Worm (Caenorhabditis elegans) whole organism, L1 larva: ENCODE measurements around the gene clec-257.

Source experiments
- C04F5.9 ChIP-seq: sonication (generic microtip); optimal IDR thresholded peaks from 2 replicates; lab custom pipeline; 2016; ENCODE audit warnings: missing genetic modification characterization, missing compliant biosample characterization
- F16B12.6 ChIP-seq: fragments of 150-350 bp; optimal IDR thresholded peaks from 2 replicates; lab custom pipeline; 2014; ENCODE audit warnings: missing biosample characterization, missing genetic modification characterization
- Y116A8C.19 ChIP-seq: sonication (generic microtip); optimal IDR thresholded peaks from 2 replicates; lab custom pipeline; 2016; ENCODE audit warnings: missing compliant biosample characterization, missing genetic modification characterization, borderline replicate concordance
- alr-1 ChIP-seq: fragments of 200-800 bp; sonication (Bioruptor generic); optimal IDR thresholded peaks from 2 replicates; lab custom pipeline; 2018; ENCODE audit warnings: borderline replicate concordance, mild to moderate bottlenecking, missing genetic modification characterization, missing compliant biosample characterization
- aly-2 ChIP-seq: fragments of 150-350 bp; optimal IDR thresholded peaks from 2 replicates; lab custom pipeline; 2014; ENCODE audit warnings: missing biosample characterization, missing genetic modification characterization
- ama-1 ChIP-seq: fragments of 150-350 bp; optimal IDR thresholded peaks from 2 replicates; lab custom pipeline; 2014
- ceh-63 ChIP-seq: fragments of 200-800 bp; sonication (Bioruptor generic); optimal IDR thresholded peaks from 2 replicates; lab custom pipeline; 2018; ENCODE audit warnings: mild to moderate bottlenecking, missing genetic modification characterization, missing compliant biosample characterization
- ceh-82 ChIP-seq, 3 experiments: fragments of 150-350 bp in 1 of 3; sonication (generic microtip) in 2 of 3; optimal IDR thresholded peaks; 2 replicates each; lab custom pipeline; 2014 to 2017; ENCODE audit warnings: missing biosample characterization in 3 of 3, missing genetic modification characterization in 3 of 3
- efl-1 ChIP-seq, 4 experiments: fragments of 150-350 bp; optimal IDR thresholded peaks in 3 of 4; peaks in 1 of 4; 1 replicate in 1 of 4; 2 replicates in 3 of 4; lab custom pipeline; 2014; ENCODE audit warnings: missing biosample characterization in 2 of 4, missing genetic modification characterization in 2 of 4, missing genetic modification reagents in 2 of 4
- efl-3 ChIP-seq: fragments of 200-800 bp; sonication (Bioruptor generic); optimal IDR thresholded peaks from 2 replicates; lab custom pipeline; 2018; ENCODE audit warnings: mild to moderate bottlenecking, missing genetic modification characterization, missing compliant biosample characterization
- egl-27 ChIP-seq, 2 experiments: fragments of 150-350 bp in 1 of 2; sonication (generic microtip); optimal IDR thresholded peaks; 3 replicates each; lab custom pipeline; 2017 to 2018; ENCODE audit warnings: missing biosample characterization in 2 of 2, missing genetic modification characterization in 2 of 2, missing genetic modification reagents in 2 of 2
- elt-2 ChIP-seq: sonication (generic microtip); optimal IDR thresholded peaks from 2 replicates; lab custom pipeline; 2016; ENCODE audit warnings: missing genetic modification characterization, mild to moderate bottlenecking, inconsistent platforms, missing compliant biosample characterization, missing genetic modification reagents
- fkh-10 ChIP-seq: sonication (generic microtip); optimal IDR thresholded peaks from 2 replicates; lab custom pipeline; 2017; ENCODE audit warnings: missing biosample characterization, missing genetic modification reagents, missing genetic modification characterization
- fkh-4 ChIP-seq: sonication (generic microtip); optimal IDR thresholded peaks from 2 replicates; lab custom pipeline; 2016; ENCODE audit warnings: missing compliant biosample characterization, missing genetic modification characterization, borderline replicate concordance
- fkh-8 ChIP-seq: sonication (generic microtip); optimal IDR thresholded peaks from 2 replicates; lab custom pipeline; 2016; ENCODE audit warnings: mild to moderate bottlenecking, missing genetic modification characterization, missing compliant biosample characterization
- hpl-2 ChIP-seq: fragments of 150-350 bp; optimal IDR thresholded peaks from 2 replicates; lab custom pipeline; 2014; ENCODE audit warnings: missing biosample characterization, missing genetic modification reagents, missing genetic modification characterization
- irx-1 ChIP-seq: sonication (generic microtip); optimal IDR thresholded peaks from 2 replicates; lab custom pipeline; 2016; ENCODE audit warnings: missing genetic modification characterization, missing compliant biosample characterization
- lin-13 ChIP-seq: fragments of 150-350 bp; optimal IDR thresholded peaks from 2 replicates; lab custom pipeline; 2014; ENCODE audit warnings: missing biosample characterization, missing genetic modification reagents, missing genetic modification characterization
- lin-15B ChIP-seq: fragments of 150-350 bp; sonication (generic microtip); optimal IDR thresholded peaks from 3 replicates; lab custom pipeline; 2014; ENCODE audit warnings: missing biosample characterization, missing genetic modification characterization
- lin-35 ChIP-seq, 2 experiments: fragments of 150-350 bp; optimal IDR thresholded peaks; 2 replicates each; lab custom pipeline; 2014; ENCODE audit warnings: missing biosample characterization in 2 of 2, missing genetic modification characterization in 2 of 2, missing genetic modification reagents in 2 of 2
- lir-3 ChIP-seq: sonication (generic microtip); optimal IDR thresholded peaks from 2 replicates; lab custom pipeline; 2016; ENCODE audit warnings: mild to moderate bottlenecking, missing genetic modification characterization, moderate library complexity, missing compliant biosample characterization; ENCODE audit not compliant: poor library complexity
- mep-1 ChIP-seq: fragments of 150-350 bp; optimal IDR thresholded peaks from 2 replicates; lab custom pipeline; 2014; ENCODE audit warnings: missing biosample characterization, missing genetic modification characterization
- nhr-11 ChIP-seq: fragments of 150-350 bp; optimal IDR thresholded peaks from 2 replicates; lab custom pipeline; 2014; ENCODE audit warnings: missing biosample characterization, missing genetic modification characterization
- nhr-19 ChIP-seq: fragments of 200-800 bp; sonication (Bioruptor generic); conservative IDR thresholded peaks from 2 replicates; pipeline ENCODE4 v1.3.6; 2022; ENCODE audit warnings: missing genetic modification characterization, missing compliant biosample characterization
- pag-3 ChIP-seq: sonication (generic microtip); optimal IDR thresholded peaks from 2 replicates; lab custom pipeline; 2017; ENCODE audit warnings: missing genetic modification characterization, mild to moderate bottlenecking, missing compliant biosample characterization, antibody characterized with exemption, borderline replicate concordance; ENCODE audit not compliant: insufficient read depth
- pax-3 ChIP-seq: fragments of 200-800 bp; sonication (Bioruptor generic); optimal IDR thresholded peaks from 2 replicates; lab custom pipeline; 2018; ENCODE audit warnings: mild to moderate bottlenecking, missing genetic modification characterization, moderate library complexity, missing compliant biosample characterization
- rnt-1 ChIP-seq: sonication (generic microtip); optimal IDR thresholded peaks from 2 replicates; lab custom pipeline; 2016; ENCODE audit warnings: mild to moderate bottlenecking, missing genetic modification characterization, moderate library complexity, missing compliant biosample characterization
- snu-23 ChIP-seq: sonication (generic microtip); optimal IDR thresholded peaks from 2 replicates; lab custom pipeline; 2016; ENCODE audit warnings: missing genetic modification characterization, missing compliant biosample characterization
- tbx-2 ChIP-seq: sonication (generic microtip); optimal IDR thresholded peaks from 2 replicates; lab custom pipeline; 2016; ENCODE audit warnings: missing genetic modification characterization, missing compliant biosample characterization
- tlp-1 ChIP-seq: fragments of 150-350 bp; optimal IDR thresholded peaks from 2 replicates; lab custom pipeline; 2014; ENCODE audit warnings: missing biosample characterization, missing genetic modification characterization
- unc-86 ChIP-seq: sonication (generic microtip); optimal IDR thresholded peaks from 2 replicates; lab custom pipeline; 2016; ENCODE audit warnings: missing genetic modification characterization, missing compliant biosample characterization
- unc-98 ChIP-seq: fragments of 200-800 bp; sonication (Bioruptor generic); IDR thresholded peaks from 2 replicates; pipeline ENCODE4 v1.3.6; 2022; ENCODE audit warnings: missing genetic modification characterization, missing compliant biosample characterization
- ztf-11 ChIP-seq, 2 experiments: sonication (generic microtip); optimal IDR thresholded peaks; 2 replicates each; lab custom pipeline; 2016 to 2017; ENCODE audit warnings: missing genetic modification characterization in 2 of 2, missing biosample characterization in 1 of 2, missing compliant biosample characterization in 1 of 2
- ztf-4 ChIP-seq: fragments of 150-350 bp; optimal IDR thresholded peaks from 2 replicates; lab custom pipeline; 2014; ENCODE audit warnings: missing biosample characterization, missing genetic modification characterization

The clec-257 gene

ce11 chrV:18724810-18725209 lies 48.1 kb upstream of the clec-257 start:
- TF ChIP-seq ztf-11 (tag; optimal IDR thresholded peaks at IDR 0.05; lab: Kevin White, UChicago) (peak in 1 of 2 experiments; percentile 10), ceh-63 (peak; percentile 10)

- TF ChIP-seq lin-15B (no peak), fkh-10 (GFP tag; lab: Kevin White, UChicago) (peak; percentile 23), fkh-8 (peak; percentile 32), ceh-82 (tag; optimal IDR thresholded peaks at IDR 0.05; lab: Kevin White, UChicago) (peak in 1 of 3 experiments; percentile 44), efl-1 (optimal IDR thresholded peaks at IDR 0.05; lab: Kevin White, UChicago) (peak; percentile 0 to 10), efl-1 (GFP tag; optimal IDR thresholded peaks at IDR 0.05 in 1 of 2; lab: Kevin White, UChicago) (no peak), unc-98 (GFP tag; lab: Robert Waterston, UW) (no peak), F16B12.6 (no peak), unc-86 (tag; lab: Kevin White, UChicago) (peak; percentile 14)
Measured at ce11 chrV:18725858-18726257, 47.0 kb upstream of the clec-257 start.

- no peak for TF ChIP-seq lir-3 (tag; lab: Kevin White, UChicago)
- TF ChIP-seq fkh-10 (GFP tag; lab: Kevin White, UChicago): no peak
- no peak for TF ChIP-seq Y116A8C.19 (tag; lab: Kevin White, UChicago)
- no peak for TF ChIP-seq hpl-2 (GFP tag; lab: Kevin White, UChicago)
- no peak for TF ChIP-seq mep-1 (tag; lab: Kevin White, UChicago)
- TF ChIP-seq elt-2 (tag; lab: Kevin White, UChicago): no peak
- no peak for TF ChIP-seq nhr-19
- no peak for TF ChIP-seq alr-1
- TF ChIP-seq lin-13: no peak
- no peak for TF ChIP-seq irx-1 (tag; lab: Kevin White, UChicago)
Measured at ce11 chrV:18729324-18729924, 43.4 kb upstream of the clec-257 start, which contains the start of gene asp-19. Gene asp-19 (minus strand): TSS chrV:18729374.

ce11 chrV:18731579-18732041 lies 41.3 kb upstream of the clec-257 start, which contains the start of the genes asp-18 and scl-19:
Gene asp-18 (minus strand): TSS chrV:18731679.
Gene scl-19 (plus strand): TSS chrV:18731991.
- TF ChIP-seq fkh-4 (tag; lab: Kevin White, UChicago): no peak
- no peak for TF ChIP-seq lin-35 (GFP tag; optimal IDR thresholded peaks at IDR 0.05; lab: Kevin White, UChicago)
- TF ChIP-seq lin-13: no peak
- no peak for TF ChIP-seq efl-1 (optimal IDR thresholded peaks at IDR 0.05; lab: Kevin White, UChicago)
- no peak for TF ChIP-seq efl-1 (GFP tag; optimal IDR thresholded peaks at IDR 0.05 in 1 of 2; lab: Kevin White, UChicago)
- no peak for TF ChIP-seq aly-2 (tag; lab: Kevin White, UChicago)
- no peak for TF ChIP-seq pag-3 (tag; lab: Kevin White, UChicago)
- no peak for TF ChIP-seq pax-3 (tag; lab: Kevin White, UChicago)
- TF ChIP-seq egl-27 (tag; optimal IDR thresholded peaks at IDR 0.05; lab: Kevin White, UChicago): no peak
- TF ChIP-seq hpl-2 (GFP tag; lab: Kevin White, UChicago): no peak
- no peak for TF ChIP-seq snu-23
- TF ChIP-seq tbx-2 (tag; lab: Kevin White, UChicago): no peak
- TF ChIP-seq tlp-1 (tag; lab: Kevin White, UChicago): no peak
- no peak for TF ChIP-seq ztf-11 (tag; optimal IDR thresholded peaks at IDR 0.05; lab: Kevin White, UChicago)
- no peak for TF ChIP-seq nhr-11 (tag; lab: Kevin White, UChicago)
- TF ChIP-seq ceh-82 (tag; optimal IDR thresholded peaks at IDR 0.05; lab: Kevin White, UChicago): no peak
- TF ChIP-seq efl-3 (GFP tag; lab: Kevin White, UChicago): no peak
- TF ChIP-seq C04F5.9 (tag; lab: Kevin White, UChicago): no peak
- no peak for TF ChIP-seq ztf-4
- TF ChIP-seq ama-1 (lab: Kevin White, UChicago): no peak
- no peak for TF ChIP-seq rnt-1 (tag; lab: Kevin White, UChicago)
